Worm (Caenorhabditis elegans) whole organism, midembryonic: ENCODE measurements around the gene gly-20.

Experiments
- cog-1 ChIP-seq: sonication (generic microtip); optimal IDR thresholded peaks from 2 replicates; lab custom pipeline; 2016; ENCODE audit warnings: missing genetic modification characterization, missing compliant biosample characterization
- flt-1 ChIP-seq: fragments of 200-800 bp; sonication (Bioruptor generic); IDR thresholded peaks from 2 replicates; pipeline ENCODE4 v1.3.6; 2022; ENCODE audit warnings: missing genetic modification characterization, missing compliant biosample characterization
- med-1 ChIP-seq: sonication (generic microtip); optimal IDR thresholded peaks from 2 replicates; lab custom pipeline; 2017; ENCODE audit warnings: missing genetic modification characterization, mild to moderate bottlenecking, missing compliant biosample characterization, antibody characterized with exemption, missing genetic modification reagents; ENCODE audit not compliant: insufficient read depth

ce11 chrV:11299406-11299805, 17.0 kb downstream of the gly-20 start:
- TF ChIP-seq cog-1 (tag; lab: Kevin White, UChicago) (no peak), med-1 (GFP tag; lab: Kevin White, UChicago) (no peak), flt-1 (GFP tag; lab: Robert Waterston, UW) (no peak)
